Worm (Caenorhabditis elegans): ENCODE results near the gene srd-48.

ce11 chrX:12314395-12314794 lies 21.5 kb upstream of the srd-48 start:
- TF ChIP-seq pqm-1 (tag; optimal IDR thresholded peaks at IDR 0.05) (no peak), fkh-10 (GFP tag; optimal IDR thresholded peaks at IDR 0.05) (no peak), ama-1 (optimal IDR thresholded peaks at IDR 0.05) (no peak), pha-2 (tag; optimal IDR thresholded peaks at IDR 0.05) (no peak), syd-9 (tag; optimal IDR thresholded peaks at IDR 0.05) (no peak), nfya-1 (tag; optimal IDR thresholded peaks at IDR 0.05) (no peak), ceh-45 (GFP tag; IDR thresholded peaks at IDR 0.05) (no peak)

Measured in whole organism, late embryonic.